Worm (Caenorhabditis elegans) whole organism, mixed stage, embryonic: Measurements from ENCODE around the gene srh-100.

Experiments
- cnd-1 ChIP-seq: fragments of 200-800 bp; sonication (Bioruptor generic); optimal IDR thresholded peaks from 2 replicates; lab custom pipeline; 2018; ENCODE audit warnings: mild to moderate bottlenecking, missing genetic modification characterization, missing compliant biosample characterization
- nhr-76 ChIP-seq: sonication (generic microtip); optimal IDR thresholded peaks from 2 replicates; lab custom pipeline; 2017; ENCODE audit warnings: missing biosample characterization, missing genetic modification characterization

ce11 chrII:3670956-3671355, 43.5 kb downstream of the srh-100 start, which contains the start of gene srx-98:
- no peak for TF ChIP-seq nhr-76 (tag; lab: Kevin White, UChicago)
- no peak for TF ChIP-seq cnd-1 (tag; lab: Kevin White, UChicago)
